Fruit fly (Drosophila melanogaster) whole organism, pupa: Measurements from ENCODE around the gene Sytalpha.

ENCODE experiments used
- CG12605 ChIP-seq: fragments of 200-800 bp; sonication (Bioruptor generic); IDR thresholded peaks from 2 replicates; pipeline ENCODE4 v1.3.6; 2022; ENCODE audit warnings: missing biosample characterization, missing genetic modification characterization
- CG13204 ChIP-seq: fragments of 200-800 bp; sonication (Bioruptor generic); optimal IDR thresholded peaks from 2 replicates; lab custom pipeline; 2018; ENCODE audit warnings: missing biosample characterization, mild to moderate bottlenecking, missing genetic modification characterization, moderate library complexity
- CG14655 ChIP-seq: fragments of 200-800 bp; sonication (Bioruptor generic); optimal IDR thresholded peaks from 3 replicates; lab custom pipeline; 2017; ENCODE audit warnings: mild to moderate bottlenecking, missing biosample characterization, missing genetic modification reagents, missing genetic modification characterization
- CG17806 ChIP-seq: fragments of 200-800 bp; sonication (Bioruptor generic); optimal IDR thresholded peaks from 2 replicates; lab custom pipeline; 2018; ENCODE audit warnings: missing biosample characterization, mild to moderate bottlenecking, missing genetic modification characterization, moderate library complexity
- CG32121 ChIP-seq: fragments of 200-800 bp; sonication (Bioruptor generic); IDR thresholded peaks from 2 replicates; pipeline ENCODE4 v1.3.6; 2022; ENCODE audit warnings: missing biosample characterization, missing genetic modification characterization
- CG34367 ChIP-seq: fragments of 200-800 bp; sonication (Bioruptor generic); optimal IDR thresholded peaks from 2 replicates; lab custom pipeline; 2018; ENCODE audit warnings: missing biosample characterization, mild to moderate bottlenecking, missing genetic modification characterization
- CG8301 ChIP-seq: fragments of 200-800 bp; sonication (Bioruptor generic); optimal IDR thresholded peaks from 2 replicates; lab custom pipeline; 2018; ENCODE audit warnings: missing biosample characterization, mild to moderate bottlenecking, missing genetic modification characterization
- CG9948 ChIP-seq: fragments of 200-800 bp; sonication (Bioruptor generic); optimal IDR thresholded peaks from 2 replicates; lab custom pipeline; 2018; ENCODE audit warnings: missing biosample characterization, mild to moderate bottlenecking, missing genetic modification characterization, moderate library complexity
- EcR ChIP-seq: fragments of 200-800 bp; sonication (Bioruptor generic); optimal IDR thresholded peaks from 3 replicates; lab custom pipeline; 2019; ENCODE audit warnings: missing biosample characterization, missing genetic modification characterization, mild to moderate bottlenecking, moderate library complexity, missing genetic modification reagents
- Pif1B ChIP-seq: fragments of 200-800 bp; sonication (Bioruptor generic); optimal IDR thresholded peaks from 3 replicates; lab custom pipeline; 2016; ENCODE audit warnings: missing biosample characterization, missing genetic modification characterization
- Snoo ChIP-seq: fragments of 200-800 bp; sonication (Bioruptor generic); optimal IDR thresholded peaks from 3 replicates; lab custom pipeline; 2017; ENCODE audit warnings: missing biosample characterization, mild to moderate bottlenecking, missing genetic modification characterization, inconsistent platforms

DNA sequence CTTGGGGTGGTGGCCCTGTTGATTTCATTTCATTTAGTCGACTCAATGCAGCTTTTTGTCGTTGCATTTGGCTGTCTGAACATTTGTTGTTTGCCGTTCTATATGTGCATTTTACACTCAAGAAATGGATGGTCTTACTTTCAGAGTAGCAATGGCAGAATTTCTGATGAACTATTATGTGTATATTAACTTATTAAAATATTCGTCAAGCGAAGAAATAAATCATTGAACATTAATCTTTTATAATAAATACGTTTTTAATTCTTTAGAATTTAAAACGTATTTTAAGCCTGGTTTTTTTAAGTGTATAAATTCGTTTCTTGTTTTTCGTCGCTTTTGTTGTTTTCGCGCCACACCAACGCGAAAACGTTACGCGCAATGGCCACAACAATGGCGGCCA lies 19.0 kb upstream of the Sytalpha start:
- TF ChIP-seq CG32121 (GFP tag; lab: Robert Waterston, UW), result no peak
- TF ChIP-seq Snoo (tag; lab: Kevin White, UChicago), result no peak
- TF ChIP-seq CG9948 (tag; lab: Kevin White, UChicago), result no peak
- no peak for TF ChIP-seq Pif1B (GFP tag; lab: Kevin White, UChicago)
- no peak for TF ChIP-seq CG12605 (GFP tag; lab: Robert Waterston, UW)
- TF ChIP-seq CG34367 (tag; lab: Kevin White, UChicago), result no peak
- TF ChIP-seq CG14655 (GFP tag; lab: Kevin White, UChicago), result no peak
- no peak for TF ChIP-seq EcR (GFP tag; lab: Kevin White, UChicago)
- no peak for TF ChIP-seq CG13204 (GFP tag; lab: Kevin White, UChicago)
- TF ChIP-seq CG17806 (tag; lab: Kevin White, UChicago), result no peak
- TF ChIP-seq CG8301 (tag; lab: Kevin White, UChicago), result no peak
